Fruit fly (Drosophila melanogaster) whole organism, pupa: ENCODE data around the gene CG14742.

ENCODE experiments used
- CG10348 ChIP-seq: fragments of 200-800 bp; sonication (Bioruptor generic); IDR thresholded peaks from 2 replicates; pipeline ENCODE4 v1.3.6; 2022; ENCODE audit warnings: missing biosample characterization, missing genetic modification characterization
- CG12605 ChIP-seq: fragments of 200-800 bp; sonication (Bioruptor generic); IDR thresholded peaks from 2 replicates; pipeline ENCODE4 v1.3.6; 2022; ENCODE audit warnings: missing biosample characterization, missing genetic modification characterization
- CG13204 ChIP-seq: fragments of 200-800 bp; sonication (Bioruptor generic); optimal IDR thresholded peaks from 2 replicates; lab custom pipeline; 2018; ENCODE audit warnings: missing biosample characterization, mild to moderate bottlenecking, missing genetic modification characterization, moderate library complexity
- CG14655 ChIP-seq: fragments of 200-800 bp; sonication (Bioruptor generic); optimal IDR thresholded peaks from 3 replicates; lab custom pipeline; 2017; ENCODE audit warnings: mild to moderate bottlenecking, missing biosample characterization, missing genetic modification reagents, missing genetic modification characterization
- CG15710 ChIP-seq: fragments of 200-800 bp; sonication (Bioruptor generic); optimal IDR thresholded peaks from 2 replicates; lab custom pipeline; 2018; ENCODE audit warnings: missing biosample characterization, mild to moderate bottlenecking, missing genetic modification characterization, moderate library complexity
- CG17806 ChIP-seq: fragments of 200-800 bp; sonication (Bioruptor generic); optimal IDR thresholded peaks from 2 replicates; lab custom pipeline; 2018; ENCODE audit warnings: missing biosample characterization, mild to moderate bottlenecking, missing genetic modification characterization, moderate library complexity
- CG32121 ChIP-seq: fragments of 200-800 bp; sonication (Bioruptor generic); IDR thresholded peaks from 2 replicates; pipeline ENCODE4 v1.3.6; 2022; ENCODE audit warnings: missing biosample characterization, missing genetic modification characterization
- CG34367 ChIP-seq: fragments of 200-800 bp; sonication (Bioruptor generic); optimal IDR thresholded peaks from 2 replicates; lab custom pipeline; 2018; ENCODE audit warnings: missing biosample characterization, mild to moderate bottlenecking, missing genetic modification characterization
- CG4496 ChIP-seq: fragments of 200-800 bp; sonication (Bioruptor generic); IDR thresholded peaks from 3 replicates; pipeline ENCODE4 v1.3.6; 2022; ENCODE audit warnings: missing biosample characterization, missing genetic modification characterization
- CG8159 ChIP-seq: fragments of 200-800 bp; sonication (Bioruptor generic); optimal IDR thresholded peaks from 3 replicates; lab custom pipeline; 2018; ENCODE audit warnings: missing biosample characterization, mild to moderate bottlenecking, missing genetic modification characterization, moderate library complexity
- CG8301 ChIP-seq: fragments of 200-800 bp; sonication (Bioruptor generic); optimal IDR thresholded peaks from 2 replicates; lab custom pipeline; 2018; ENCODE audit warnings: missing biosample characterization, mild to moderate bottlenecking, missing genetic modification characterization
- CG9948 ChIP-seq: fragments of 200-800 bp; sonication (Bioruptor generic); optimal IDR thresholded peaks from 2 replicates; lab custom pipeline; 2018; ENCODE audit warnings: missing biosample characterization, mild to moderate bottlenecking, missing genetic modification characterization, moderate library complexity
- D1 ChIP-seq: fragments of 200-800 bp; sonication (Bioruptor generic); optimal IDR thresholded peaks from 2 replicates; lab custom pipeline; 2018; ENCODE audit warnings: missing biosample characterization, mild to moderate bottlenecking, missing genetic modification characterization, moderate library complexity
- EcR ChIP-seq: fragments of 200-800 bp; sonication (Bioruptor generic); optimal IDR thresholded peaks from 3 replicates; lab custom pipeline; 2019; ENCODE audit warnings: missing biosample characterization, missing genetic modification characterization, mild to moderate bottlenecking, moderate library complexity, missing genetic modification reagents
- Ets98B ChIP-seq: fragments of 200-800 bp; sonication (Bioruptor generic); IDR thresholded peaks from 2 replicates; pipeline ENCODE4 v1.3.6; 2022; ENCODE audit warnings: missing biosample characterization, missing genetic modification characterization
- Pif1A ChIP-seq: fragments of 200-800 bp; sonication (Bioruptor generic); optimal IDR thresholded peaks from 3 replicates; lab custom pipeline; 2016; ENCODE audit warnings: missing biosample characterization, missing genetic modification characterization
- Pif1B ChIP-seq: fragments of 200-800 bp; sonication (Bioruptor generic); optimal IDR thresholded peaks from 3 replicates; lab custom pipeline; 2016; ENCODE audit warnings: missing biosample characterization, missing genetic modification characterization
- Snoo ChIP-seq: fragments of 200-800 bp; sonication (Bioruptor generic); optimal IDR thresholded peaks from 3 replicates; lab custom pipeline; 2017; ENCODE audit warnings: missing biosample characterization, mild to moderate bottlenecking, missing genetic modification characterization, inconsistent platforms
- fd96Ca ChIP-seq: fragments of 200-800 bp; sonication (Bioruptor generic); IDR thresholded peaks from 3 replicates; pipeline ENCODE4 v1.3.6; 2022; ENCODE audit warnings: missing biosample characterization, missing genetic modification characterization
- gl ChIP-seq: fragments of 200-800 bp; sonication (Bioruptor generic); optimal IDR thresholded peaks from 2 replicates; lab custom pipeline; 2018; ENCODE audit warnings: missing biosample characterization, mild to moderate bottlenecking, missing genetic modification characterization
- rn ChIP-seq: fragments of 200-800 bp; sonication (Bioruptor generic); IDR thresholded peaks from 2 replicates; pipeline ENCODE4 v1.3.6; 2022; ENCODE audit warnings: missing biosample characterization, missing genetic modification characterization

The CG14742 gene

dm6 chr3R:12214201-12214600 lies at the start of gene CG14742:
TSS of gene CG14742 (plus strand) at chr3R:12214501.
- no peak for TF ChIP-seq CG14655 (GFP tag; lab: Kevin White, UChicago)
- no peak for TF ChIP-seq EcR

dm6 chr3R:12166086-12166485 lies 48.2 kb upstream of the CG14742 start, which contains the start of gene Cpn:
TSS of gene Cpn (minus strand) at chr3R:12166186.
- no peak for TF ChIP-seq D1 (tag; lab: Kevin White, UChicago)
- no peak for TF ChIP-seq CG13204 (GFP tag; lab: Kevin White, UChicago)
- no peak for TF ChIP-seq CG15710 (tag; lab: Kevin White, UChicago)
- no peak for TF ChIP-seq CG8301 (tag; lab: Kevin White, UChicago)
- TF ChIP-seq Pif1B (GFP tag; lab: Kevin White, UChicago): no peak
- no peak for TF ChIP-seq CG8159 (tag; lab: Kevin White, UChicago)
- no peak for TF ChIP-seq CG4496 (GFP tag; lab: Robert Waterston, UW)
- TF ChIP-seq CG14655 (GFP tag; lab: Kevin White, UChicago): no peak

- TF ChIP-seq CG4496 (GFP tag; lab: Robert Waterston, UW) (peak; percentile 58; the same call in 2 of the 3 replicates), CG12605 (peak; percentile 22; the same call in 1 of the 2 replicates), CG14655 (GFP tag; lab: Kevin White, UChicago) (peak; percentile 52), fd96Ca (peak; percentile 55; the same call in 2 of the 3 replicates), Snoo (tag; lab: Kevin White, UChicago) (no peak), Ets98B (GFP tag; lab: Robert Waterston, UW) (peak; percentile 18; the same call in 1 of the 2 replicates), CG13204 (GFP tag; lab: Kevin White, UChicago) (no peak), CG8159 (tag; lab: Kevin White, UChicago) (peak; percentile 3)
Measured at dm6 chr3R:12168348-12168747, 46.0 kb upstream of the CG14742 start.

dm6 chr3R:12185615-12186014 lies 28.7 kb upstream of the CG14742 start:
- TF ChIP-seq CG8159 (tag; lab: Kevin White, UChicago) (no peak), gl (tag; lab: Kevin White, UChicago) (no peak), Ets98B (GFP tag; lab: Robert Waterston, UW) (no peak), CG8301 (tag; lab: Kevin White, UChicago) (no peak), CG34367 (tag; lab: Kevin White, UChicago) (no peak), Pif1B (GFP tag; lab: Kevin White, UChicago) (no peak), CG9948 (tag; lab: Kevin White, UChicago) (no peak), CG14655 (GFP tag; lab: Kevin White, UChicago) (no peak)
- TF ChIP-seq, all 21 proteins: peak for 0

dm6 chr3R:12194911-12195310 lies 19.4 kb upstream of the CG14742 start, which contains the start of the genes eIF3d2 and CG43450:
TSS of gene eIF3d2 (minus strand) at chr3R:12195011.
TSS of gene CG43450 (plus strand) at chr3R:12195294.
- TF ChIP-seq EcR: no peak

dm6 chr3R:12196100-12196499 lies 18.2 kb upstream of the CG14742 start:
- TF ChIP-seq CG10348: no peak
- TF ChIP-seq CG8301 (tag; lab: Kevin White, UChicago): no peak
- TF ChIP-seq CG14655 (GFP tag; lab: Kevin White, UChicago): peak; percentile 37
- 0 out of 3 replicates have a peak, but pooled peaks have one; percentile 31 for TF ChIP-seq CG4496 (GFP tag; lab: Robert Waterston, UW)
- peak; percentile 55 for TF ChIP-seq CG15710 (tag; lab: Kevin White, UChicago)
- TF ChIP-seq Ets98B (GFP tag; lab: Robert Waterston, UW): no peak
- peak; percentile 8 for TF ChIP-seq Pif1A (GFP tag; lab: Kevin White, UChicago)
- no peak for TF ChIP-seq EcR
- peak; percentile 53 for TF ChIP-seq CG8159 (tag; lab: Kevin White, UChicago)
- TF ChIP-seq, all 21 proteins: peak for 5

dm6 chr3R:12197641-12198040 lies 16.7 kb upstream of the CG14742 start, which contains the start of gene Adk1:
TSS of gene Adk1 (plus strand) at chr3R:12197941.
- TF ChIP-seq EcR (no peak), CG9948 (tag; lab: Kevin White, UChicago) (no peak), CG13204 (GFP tag; lab: Kevin White, UChicago) (no peak), gl (tag; lab: Kevin White, UChicago) (no peak), CG12605 (no peak), CG10348 (no peak), CG17806 (tag; lab: Kevin White, UChicago) (no peak)

dm6 chr3R:12210260-12210659 lies 4.0 kb upstream of the CG14742 start, which contains the start of gene CG4830:
TSS of gene CG4830 (minus strand) at chr3R:12210360.
- no peak for TF ChIP-seq D1 (tag; lab: Kevin White, UChicago)
- no peak for TF ChIP-seq CG15710 (tag; lab: Kevin White, UChicago)
- no peak for TF ChIP-seq CG34367 (tag; lab: Kevin White, UChicago)
- TF ChIP-seq rn (GFP tag; lab: Robert Waterston, UW): no peak
- TF ChIP-seq CG14655 (GFP tag; lab: Kevin White, UChicago): no peak
- no peak for TF ChIP-seq Pif1A (GFP tag; lab: Kevin White, UChicago)
- no peak for TF ChIP-seq CG9948 (tag; lab: Kevin White, UChicago)
- no peak for TF ChIP-seq EcR
- no peak for TF ChIP-seq CG4496 (GFP tag; lab: Robert Waterston, UW)
- no peak for TF ChIP-seq CG12605
- no peak for TF ChIP-seq Ets98B (GFP tag; lab: Robert Waterston, UW)
- TF ChIP-seq fd96Ca: no peak
- no peak for TF ChIP-seq CG17806 (tag; lab: Kevin White, UChicago)
- TF ChIP-seq CG8301 (tag; lab: Kevin White, UChicago): no peak
- TF ChIP-seq CG32121 (GFP tag; lab: Robert Waterston, UW): no peak
- no peak for TF ChIP-seq Snoo (tag; lab: Kevin White, UChicago)
- TF ChIP-seq CG13204 (GFP tag; lab: Kevin White, UChicago): no peak
- TF ChIP-seq gl (tag; lab: Kevin White, UChicago): no peak
